Fruit fly (Drosophila melanogaster): Measurements from ENCODE around the gene Lint-1.

- TF ChIP-seq da (GFP tag; optimal IDR thresholded peaks at IDR 0.05) = no peak
- no peak for TF ChIP-seq CG43689 (GFP tag; IDR thresholded peaks at IDR 0.05)
- TF ChIP-seq CG15011 (GFP tag; optimal IDR thresholded peaks at IDR 0.05) = no peak
- no peak for TF ChIP-seq CG8765 (GFP tag; IDR thresholded peaks at IDR 0.05)
These were observed 6.9 kb downstream of the Lint-1 start for dm6 chrX:11155808-11156589.

Data from whole organism, embryonic.